Fruit fly (Drosophila melanogaster): ENCODE data around the gene Lamtor3.

DNA sequence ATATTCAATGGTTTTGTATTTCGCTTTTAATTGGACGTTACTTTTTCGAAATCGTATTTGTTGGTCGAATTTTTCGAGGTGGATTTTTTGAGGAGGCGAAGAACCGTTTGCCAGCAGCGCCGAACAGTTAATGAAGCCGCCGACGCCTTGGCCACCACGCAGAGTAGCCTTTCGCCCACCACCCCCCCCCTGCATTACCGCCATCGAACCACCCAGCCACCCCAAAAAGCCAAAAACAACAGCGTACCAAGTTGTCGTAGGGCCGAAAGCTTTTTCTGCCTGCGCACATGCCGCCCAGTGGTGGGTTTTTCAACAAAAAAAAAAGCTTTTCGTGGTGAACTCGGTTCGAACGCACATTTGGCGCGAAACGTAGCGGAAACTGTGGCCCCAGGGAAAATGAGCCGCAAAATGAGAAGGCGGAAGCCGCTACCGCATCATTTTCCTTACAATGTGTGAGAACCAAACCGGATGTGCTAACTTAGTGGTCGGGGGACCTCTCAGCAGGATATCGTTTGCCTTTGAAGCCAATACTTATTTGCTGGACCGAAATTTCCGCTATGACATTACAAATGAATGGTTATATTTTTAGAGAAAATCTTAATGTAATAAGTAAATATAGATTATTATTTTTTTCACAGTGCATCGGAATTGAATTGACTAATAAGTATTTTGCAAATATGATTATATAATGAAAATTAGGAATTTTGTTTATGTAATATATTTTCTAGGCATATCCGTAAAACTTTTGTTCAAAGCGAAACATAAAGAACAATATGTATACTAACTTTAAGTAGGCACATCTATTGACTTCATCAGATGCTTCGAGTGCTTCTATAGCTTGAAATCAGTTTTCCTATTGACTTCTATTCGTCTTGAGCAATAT, 47.8 kb upstream of the Lamtor3 start, which contains the start of the genes Dif and CG5043:
- TF ChIP-seq vri (GFP tag; optimal IDR thresholded peaks at IDR 0.05) (no peak), CG6792 (GFP tag; optimal IDR thresholded peaks at IDR 0.05) (no peak), ss (GFP tag; optimal IDR thresholded peaks at IDR 0.05) (no peak), Eip75B (GFP tag; optimal IDR thresholded peaks at IDR 0.05) (no peak), CG4318 (GFP tag; optimal IDR thresholded peaks at IDR 0.05) (no peak), Hr39 (GFP tag; optimal IDR thresholded peaks at IDR 0.05) (no peak)

Data from whole organism, prepupa.